Worm (Caenorhabditis elegans): ENCODE data around the gene coq-6.

ce11 chrV:9384949-9385348 lies 48.4 kb downstream of the coq-6 start:
- TF ChIP-seq W03F9.2 (tag; optimal IDR thresholded peaks at IDR 0.05) (no peak), him-1 (tag; optimal IDR thresholded peaks at IDR 0.05) (no peak)
